Worm (Caenorhabditis elegans): ENCODE measurements around the gene K02E10.5.

DNA sequence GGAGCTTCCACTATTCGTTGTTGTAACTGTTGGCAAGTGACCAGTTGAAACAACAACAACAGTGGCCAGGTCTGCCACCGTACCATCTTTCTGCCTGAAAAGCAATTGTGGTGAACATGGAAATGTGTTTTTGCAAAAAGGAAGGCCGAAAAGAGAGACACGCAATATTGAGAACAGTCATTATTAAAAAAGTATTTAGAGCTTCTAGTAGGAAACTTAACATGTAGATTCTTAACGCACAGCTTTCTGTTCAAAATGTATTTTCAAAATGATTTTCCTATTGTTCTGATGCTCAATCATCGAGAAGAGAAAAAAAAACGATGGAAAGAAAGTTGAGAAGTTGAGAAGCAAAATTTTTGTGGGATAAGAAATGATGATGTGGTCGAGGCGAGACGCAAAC is 36.5 kb upstream of the K02E10.5 start, which contains the start of gene syg-1:
- TF ChIP-seq tab-1 (GFP tag; IDR thresholded peaks at IDR 0.05) = no peak
- TF ChIP-seq ztf-23 (GFP tag; IDR thresholded peaks at IDR 0.05) = no peak
- no peak for TF ChIP-seq med-1 (GFP tag; optimal IDR thresholded peaks at IDR 0.05; ENCODE audit: insufficient read depth)
- TF ChIP-seq ref-1 (GFP tag; conservative IDR thresholded peaks at IDR 0.05) = no peak
- no peak for TF ChIP-seq T22C8.4 (GFP tag; IDR thresholded peaks at IDR 0.05)
- TF ChIP-seq klf-2 (GFP tag; conservative IDR thresholded peaks at IDR 0.05) = no peak
- no peak for TF ChIP-seq cog-1 (tag; optimal IDR thresholded peaks at IDR 0.05)
